Worm (Caenorhabditis elegans) whole organism, L1 larva: ENCODE measurements around the gene spig-8.

Experiments
- aly-2 ChIP-seq: fragments of 150-350 bp; optimal IDR thresholded peaks from 2 replicates; lab custom pipeline; 2014; ENCODE audit warnings: missing biosample characterization, missing genetic modification characterization
- egl-27 ChIP-seq, 2 experiments: fragments of 150-350 bp in 1 of 2; sonication (generic microtip); optimal IDR thresholded peaks; 3 replicates each; lab custom pipeline; 2017 to 2018; ENCODE audit warnings: missing biosample characterization in 2 of 2, missing genetic modification characterization in 2 of 2, missing genetic modification reagents in 2 of 2
- fkh-10 ChIP-seq: sonication (generic microtip); optimal IDR thresholded peaks from 2 replicates; lab custom pipeline; 2017; ENCODE audit warnings: missing biosample characterization, missing genetic modification reagents, missing genetic modification characterization
- fos-1 ChIP-seq: fragments of 150-350 bp; optimal IDR thresholded peaks from 2 replicates; lab custom pipeline; 2014; ENCODE audit warnings: missing biosample characterization, missing genetic modification characterization
- lsy-2 ChIP-seq, 2 experiments: fragments of 150-350 bp; optimal IDR thresholded peaks; 2 replicates each; lab custom pipeline; 2014; ENCODE audit warnings: missing biosample characterization in 2 of 2, missing genetic modification characterization in 2 of 2
- nhr-11 ChIP-seq: fragments of 150-350 bp; optimal IDR thresholded peaks from 2 replicates; lab custom pipeline; 2014; ENCODE audit warnings: missing biosample characterization, missing genetic modification characterization
- nhr-20 ChIP-seq: sonication (generic microtip); optimal IDR thresholded peaks from 2 replicates; lab custom pipeline; 2016; ENCODE audit warnings: mild to moderate bottlenecking, missing genetic modification characterization, missing compliant biosample characterization
- unc-62 ChIP-seq: fragments of 150-350 bp; optimal IDR thresholded peaks from 2 replicates; lab custom pipeline; 2014; ENCODE audit warnings: missing biosample characterization, missing genetic modification reagents, missing genetic modification characterization
- unc-86 ChIP-seq: sonication (generic microtip); optimal IDR thresholded peaks from 2 replicates; lab custom pipeline; 2016; ENCODE audit warnings: missing genetic modification characterization, missing compliant biosample characterization

DNA sequence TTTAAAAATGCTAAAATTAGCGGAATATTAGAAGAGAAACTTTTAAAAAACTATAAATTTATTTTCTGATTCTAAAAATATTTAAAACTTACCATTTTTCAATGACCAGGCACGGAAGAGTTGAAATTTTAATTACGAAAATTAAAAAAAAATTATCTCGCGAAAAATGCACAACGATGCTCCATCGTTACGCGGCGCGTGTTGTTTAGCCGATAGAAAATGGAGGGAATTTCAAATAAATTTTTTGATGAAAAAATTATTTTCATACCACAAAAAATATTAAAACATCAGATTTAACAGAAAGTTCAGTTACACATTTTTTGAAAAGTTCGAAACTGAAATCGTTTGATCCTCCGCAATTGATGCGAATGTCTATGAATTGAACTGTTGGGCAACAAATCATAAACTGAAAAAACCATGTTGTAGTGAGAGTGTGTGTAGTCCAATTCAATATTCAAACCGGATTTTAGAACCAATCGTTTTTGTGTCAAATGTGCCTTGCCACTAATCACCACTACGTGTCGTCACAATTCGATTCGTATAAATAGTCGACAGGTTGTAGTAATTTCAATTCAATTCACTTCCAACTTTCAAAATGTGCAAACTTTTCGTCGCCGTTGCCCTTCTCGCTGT lies 3.4 kb upstream of the spig-8 start, which contains the start of the genes tofu-2 and spig-1:
- TF ChIP-seq fkh-10 (no peak), fos-1 (no peak), unc-62 (GFP tag; lab: Kevin White, UChicago) (no peak), nhr-11 (tag; lab: Kevin White, UChicago) (no peak), lsy-2 (tag; optimal IDR thresholded peaks at IDR 0.05; lab: Kevin White, UChicago) (no peak), unc-86 (tag; lab: Kevin White, UChicago) (no peak), egl-27 (tag; optimal IDR thresholded peaks at IDR 0.05; lab: Kevin White, UChicago) (no peak), nhr-20 (tag; lab: Kevin White, UChicago) (no peak), aly-2 (tag; lab: Kevin White, UChicago) (no peak)
